Fruit fly (Drosophila melanogaster) whole organism, prepupa: ENCODE data around the gene CG32075.
A peak's percentile ranks its signal among the peaks of the same experiment; 100 is the strongest.

ENCODE experiments used
- Blimp-1 ChIP-seq: fragments of 200-800 bp; sonication (Bioruptor generic); optimal IDR thresholded peaks from 3 replicates; lab custom pipeline; 2017; ENCODE audit warnings: missing biosample characterization, missing genetic modification characterization, mild to moderate bottlenecking, moderate library complexity, missing genetic modification reagents
- CG10631 ChIP-seq: fragments of 200-800 bp; sonication (Bioruptor generic); optimal IDR thresholded peaks from 2 replicates; lab custom pipeline; 2016; ENCODE audit warnings: missing biosample characterization, missing genetic modification characterization
- CG10669 ChIP-seq: fragments of 200-800 bp; sonication (Bioruptor generic); optimal IDR thresholded peaks from 3 replicates; lab custom pipeline; 2018; ENCODE audit warnings: missing biosample characterization, mild to moderate bottlenecking, missing genetic modification characterization, moderate library complexity
- CG11294 ChIP-seq: fragments of 200-800 bp; sonication (Bioruptor generic); IDR thresholded peaks from 2 replicates; pipeline ENCODE4 v1.3.6; 2022; ENCODE audit warnings: missing biosample characterization, missing genetic modification characterization
- CG11762 ChIP-seq: fragments of 200-800 bp; sonication (Bioruptor generic); optimal IDR thresholded peaks from 3 replicates; lab custom pipeline; 2016; ENCODE audit warnings: missing biosample characterization, missing genetic modification characterization; ENCODE audit not compliant: insufficient read depth
- CG11902 ChIP-seq: fragments of 200-800 bp; sonication (Bioruptor generic); optimal IDR thresholded peaks from 3 replicates; lab custom pipeline; 2016; ENCODE audit warnings: missing biosample characterization, missing genetic modification characterization
- CG15336 ChIP-seq: fragments of 200-800 bp; sonication (Bioruptor generic); IDR thresholded peaks from 2 replicates; pipeline ENCODE4 v1.3.6; 2022; ENCODE audit warnings: missing biosample characterization, missing genetic modification characterization
- CG1621 ChIP-seq: fragments of 200-800 bp; sonication (Bioruptor generic); optimal IDR thresholded peaks from 3 replicates; lab custom pipeline; 2018; ENCODE audit warnings: missing biosample characterization, mild to moderate bottlenecking, missing genetic modification characterization
- CG16779 ChIP-seq: fragments of 200-800 bp; sonication (Bioruptor generic); optimal IDR thresholded peaks from 3 replicates; lab custom pipeline; 2017; ENCODE audit warnings: missing biosample characterization, mild to moderate bottlenecking, missing genetic modification characterization
- CG3032 ChIP-seq: fragments of 200-800 bp; optimal IDR thresholded peaks from 2 replicates; lab custom pipeline; 2019; ENCODE audit warnings: missing biosample characterization, mild to moderate bottlenecking, missing genetic modification characterization, moderate library complexity
- CG31627 ChIP-seq: fragments of 200-800 bp; sonication (Bioruptor generic); optimal IDR thresholded peaks from 3 replicates; lab custom pipeline; 2016; ENCODE audit warnings: missing biosample characterization, missing genetic modification characterization
- CG32006 ChIP-seq: fragments of 200-800 bp; sonication (Bioruptor generic); optimal IDR thresholded peaks from 3 replicates; lab custom pipeline; 2017; ENCODE audit warnings: missing biosample characterization, mild to moderate bottlenecking, missing genetic modification characterization
- CG3919 ChIP-seq: fragments of 200-800 bp; sonication (Bioruptor generic); optimal IDR thresholded peaks from 3 replicates; lab custom pipeline; 2016; ENCODE audit warnings: missing biosample characterization, missing genetic modification characterization
- CG6163 ChIP-seq: fragments of 200-800 bp; sonication (Bioruptor generic); IDR thresholded peaks from 3 replicates; pipeline ENCODE4 v1.3.6; 2022; ENCODE audit warnings: missing biosample characterization, missing genetic modification characterization
- CG6792 ChIP-seq: fragments of 200-800 bp; sonication (Bioruptor generic); optimal IDR thresholded peaks from 3 replicates; lab custom pipeline; 2016; ENCODE audit warnings: missing biosample characterization, missing genetic modification characterization
- CG6854 ChIP-seq: fragments of 200-800 bp; sonication (Bioruptor generic); optimal IDR thresholded peaks from 2 replicates; lab custom pipeline; 2017; ENCODE audit warnings: missing biosample characterization, mild to moderate bottlenecking, missing genetic modification characterization
- CG7368 ChIP-seq: fragments of 200-800 bp; sonication (Bioruptor generic); optimal IDR thresholded peaks from 3 replicates; lab custom pipeline; 2016; ENCODE audit warnings: missing biosample characterization, missing genetic modification characterization
- CG8119 ChIP-seq: fragments of 200-800 bp; sonication (Bioruptor generic); IDR thresholded peaks from 3 replicates; pipeline ENCODE4 v1.3.6; 2022; ENCODE audit warnings: missing biosample characterization, missing genetic modification characterization
- CG8319 ChIP-seq: fragments of 200-800 bp; sonication (Bioruptor generic); optimal IDR thresholded peaks from 3 replicates; lab custom pipeline; 2016; ENCODE audit warnings: missing biosample characterization, missing genetic modification characterization
- CG8632 ChIP-seq: fragments of 200-800 bp; sonication (Bioruptor generic); optimal IDR thresholded peaks from 3 replicates; lab custom pipeline; 2016; ENCODE audit warnings: missing biosample characterization, missing genetic modification characterization
- CG9139 ChIP-seq: fragments of 200-800 bp; sonication (Bioruptor generic); optimal IDR thresholded peaks from 3 replicates; lab custom pipeline; 2017; ENCODE audit warnings: missing biosample characterization, mild to moderate bottlenecking, missing genetic modification characterization
- Eip78C ChIP-seq: fragments of 200-800 bp; sonication (Bioruptor generic); peaks from one replicate; lab custom pipeline; 2016; ENCODE audit warnings: missing biosample characterization, missing genetic modification characterization
- Ets21C ChIP-seq: fragments of 200-800 bp; sonication (Bioruptor generic); optimal IDR thresholded peaks from 3 replicates; lab custom pipeline; 2016; ENCODE audit warnings: missing biosample characterization, missing genetic modification characterization
- Ets96B ChIP-seq: fragments of 200-800 bp; optimal IDR thresholded peaks from 2 replicates; lab custom pipeline; 2019; ENCODE audit warnings: missing biosample characterization, mild to moderate bottlenecking, missing genetic modification characterization, moderate library complexity
- Gug ChIP-seq: fragments of 200-800 bp; sonication (Bioruptor generic); IDR thresholded peaks from 2 replicates; pipeline ENCODE4 v1.3.6; 2022; ENCODE audit warnings: missing biosample characterization, missing genetic modification characterization
- Hr4 ChIP-seq: fragments of 200-800 bp; sonication (Bioruptor generic); optimal IDR thresholded peaks from 3 replicates; lab custom pipeline; 2016; ENCODE audit warnings: missing biosample characterization, missing genetic modification characterization
- Met ChIP-seq: fragments of 200-800 bp; sonication (Bioruptor generic); optimal IDR thresholded peaks from 3 replicates; lab custom pipeline; 2016; ENCODE audit warnings: missing biosample characterization, missing genetic modification characterization
- Sox102F ChIP-seq: fragments of 200-800 bp; sonication (Bioruptor generic); optimal IDR thresholded peaks from 2 replicates; lab custom pipeline; 2016; ENCODE audit warnings: missing biosample characterization, mild to moderate bottlenecking, missing genetic modification characterization
- Sox14 ChIP-seq: fragments of 200-800 bp; sonication (Bioruptor generic); optimal IDR thresholded peaks from 3 replicates; lab custom pipeline; 2016; ENCODE audit warnings: missing biosample characterization, missing genetic modification characterization
- achi ChIP-seq: fragments of 200-800 bp; sonication (Bioruptor generic); optimal IDR thresholded peaks from 3 replicates; lab custom pipeline; 2016; ENCODE audit warnings: missing biosample characterization, missing genetic modification characterization
- acj6 ChIP-seq: fragments of 200-800 bp; sonication (Bioruptor generic); optimal IDR thresholded peaks from 3 replicates; lab custom pipeline; 2016; ENCODE audit warnings: missing biosample characterization, missing genetic modification characterization
- cyc ChIP-seq: fragments of 200-800 bp; sonication (Bioruptor generic); optimal IDR thresholded peaks from 3 replicates; lab custom pipeline; 2016; ENCODE audit warnings: missing biosample characterization, missing genetic modification characterization
- dsx ChIP-seq: fragments of 200-800 bp; optimal IDR thresholded peaks from 3 replicates; lab custom pipeline; 2019; ENCODE audit warnings: missing biosample characterization, mild to moderate bottlenecking, missing genetic modification characterization, moderate library complexity; ENCODE audit not compliant: poor library complexity, severe bottlenecking
- eg ChIP-seq: fragments of 200-800 bp; sonication (Bioruptor generic); IDR thresholded peaks from 3 replicates; pipeline ENCODE4 v1.3.6; 2022; ENCODE audit warnings: missing biosample characterization, missing genetic modification characterization
- esn ChIP-seq: fragments of 200-800 bp; sonication (Bioruptor generic); optimal IDR thresholded peaks from 2 replicates; lab custom pipeline; 2016; ENCODE audit warnings: missing biosample characterization, mild to moderate bottlenecking, missing genetic modification characterization, moderate library complexity
- fd59A ChIP-seq: fragments of 200-800 bp; sonication (Bioruptor generic); optimal IDR thresholded peaks from 2 replicates; lab custom pipeline; 2017; ENCODE audit warnings: missing biosample characterization, mild to moderate bottlenecking, missing genetic modification characterization, missing genetic modification reagents
- lz ChIP-seq: fragments of 200-800 bp; sonication (Bioruptor generic); optimal IDR thresholded peaks from 3 replicates; lab custom pipeline; 2016; ENCODE audit warnings: missing biosample characterization, missing genetic modification characterization
- net ChIP-seq: fragments of 200-800 bp; sonication (Bioruptor generic); optimal IDR thresholded peaks from 3 replicates; lab custom pipeline; 2016; ENCODE audit warnings: missing biosample characterization, missing genetic modification characterization
- salr ChIP-seq, 2 experiments: fragments of 200-800 bp; sonication (Bioruptor generic); optimal IDR thresholded peaks; 3 replicates each; lab custom pipeline; 2016 to 2018; ENCODE audit warnings: missing biosample characterization in 2 of 2, missing genetic modification characterization in 2 of 2, mild to moderate bottlenecking in 1 of 2
- spab ChIP-seq: fragments of 200-800 bp; sonication (Bioruptor generic); optimal IDR thresholded peaks from 2 replicates; lab custom pipeline; 2017; ENCODE audit warnings: missing biosample characterization, mild to moderate bottlenecking, missing genetic modification characterization, missing genetic modification reagents
- ss ChIP-seq, 2 experiments: fragments of 200-800 bp; sonication (Bioruptor generic); optimal IDR thresholded peaks; 2 replicates in 1 of 2; 3 replicates in 1 of 2; lab custom pipeline; 2017 to 2018; ENCODE audit warnings: mild to moderate bottlenecking in 2 of 2, missing biosample characterization in 2 of 2, missing genetic modification characterization in 2 of 2, moderate library complexity in 1 of 2
- svp ChIP-seq: fragments of 200-800 bp; sonication (Bioruptor generic); peaks from one replicate; lab custom pipeline; 2016; ENCODE audit warnings: missing biosample characterization, missing genetic modification characterization

CG32075 gene

DNA sequence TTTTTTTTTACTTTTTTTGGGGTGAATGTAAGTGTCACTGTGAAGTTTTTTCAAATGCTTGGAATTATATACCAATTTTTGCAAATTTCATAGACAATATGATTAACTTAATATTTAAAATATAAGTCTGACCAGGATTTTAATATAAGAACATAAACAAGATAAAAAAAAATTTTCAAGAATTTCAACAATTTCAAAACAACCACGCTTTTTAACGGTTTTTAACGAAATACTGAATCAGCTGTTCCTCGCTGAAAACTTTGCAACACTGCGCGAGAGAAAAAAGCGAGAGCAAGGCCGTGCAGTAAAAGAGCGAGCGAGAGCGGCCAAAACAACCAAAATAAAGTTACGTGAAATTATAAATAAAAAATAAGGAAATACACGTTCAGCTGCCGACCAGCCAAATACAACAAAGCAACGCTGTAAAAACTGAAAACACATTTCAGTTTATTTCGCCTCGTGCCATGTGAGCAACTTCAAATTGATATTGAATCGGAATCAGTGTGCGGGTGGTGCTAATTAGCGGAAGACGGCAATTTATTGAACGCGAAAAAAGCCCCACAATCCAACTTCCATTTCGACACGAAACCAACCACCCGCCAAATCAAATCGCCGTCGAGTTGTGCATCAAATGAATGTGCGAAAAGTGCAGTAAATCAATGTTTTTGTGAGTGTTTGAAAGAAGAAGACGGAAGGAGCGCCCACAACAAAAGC lies 31.6 kb upstream of the CG32075 start, which contains the start of the genes CG46439, Iyd and CG33947 (continued):
- TF ChIP-seq fd59A (GFP tag; lab: Kevin White, UChicago) (no peak), CG1621 (peak; percentile 65), CG16779 (tag; lab: Kevin White, UChicago) (peak; percentile 86), CG32006 (GFP tag; lab: Kevin White, UChicago) (peak; percentile 55), acj6 (GFP tag; lab: Kevin White, UChicago) (peak; percentile 22), Sox14 (GFP tag; lab: Kevin White, UChicago) (peak; percentile 58), CG11762 (GFP tag; lab: Kevin White, UChicago) (peak; percentile 3), Gug (GFP tag; lab: Robert Waterston, UW) (peak; percentile 55; the same call in 1 of the 2 replicates), Blimp-1 (GFP tag; lab: Kevin White, UChicago) (peak; percentile 28), cyc (GFP tag; lab: Kevin White, UChicago) (no peak), CG11294 (GFP tag; lab: Robert Waterston, UW) (no peak; the same call in 1 of the 2 replicates), dsx (GFP tag; lab: Kevin White, UChicago) (peak; percentile 30), CG10631 (GFP tag; lab: Kevin White, UChicago) (no peak), CG10669 (GFP tag; lab: Kevin White, UChicago) (peak; percentile 67), CG31627 (GFP tag; lab: Kevin White, UChicago) (no peak), CG6854 (GFP tag; lab: Kevin White, UChicago) (peak; percentile 91), Hr4 (GFP tag; lab: Kevin White, UChicago) (peak; percentile 29), CG3919 (GFP tag; lab: Kevin White, UChicago) (peak; percentile 59), CG9139 (GFP tag; lab: Kevin White, UChicago) (peak; percentile 80), Eip78C (GFP tag; lab: Kevin White, UChicago) (peak; percentile 83), CG6163 (peak; percentile 90), Sox102F (GFP tag; lab: Kevin White, UChicago) (peak; percentile 46)

DNA sequence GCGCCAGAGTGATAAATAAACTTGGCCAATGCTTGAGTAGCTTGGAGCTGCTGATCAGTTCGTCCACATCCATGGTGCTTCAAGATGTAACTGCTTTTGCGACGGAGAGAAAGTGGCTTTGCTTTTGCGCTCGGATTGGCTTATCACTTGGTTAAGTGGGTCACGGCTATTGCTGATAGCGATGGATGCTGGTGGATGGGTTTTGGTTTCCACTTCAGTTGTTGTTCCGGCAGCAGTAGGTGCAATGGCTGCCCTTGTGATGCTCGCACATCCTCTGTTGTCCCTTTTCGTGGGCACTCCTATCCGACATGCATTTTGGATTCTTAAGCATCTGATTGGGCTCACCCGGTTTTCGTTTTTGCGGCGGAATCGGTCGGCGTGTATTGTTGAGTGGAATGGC lies 29.5 kb upstream of the CG32075 start:
- TF ChIP-seq ss (GFP tag; optimal IDR thresholded peaks at IDR 0.05; lab: Kevin White, UChicago), result no peak
- TF ChIP-seq svp (GFP tag; lab: Kevin White, UChicago), result peak; percentile 9
- peak; percentile 37 for TF ChIP-seq Eip78C (GFP tag; lab: Kevin White, UChicago)
- no peak for TF ChIP-seq CG3032 (tag; lab: Kevin White, UChicago)

DNA sequence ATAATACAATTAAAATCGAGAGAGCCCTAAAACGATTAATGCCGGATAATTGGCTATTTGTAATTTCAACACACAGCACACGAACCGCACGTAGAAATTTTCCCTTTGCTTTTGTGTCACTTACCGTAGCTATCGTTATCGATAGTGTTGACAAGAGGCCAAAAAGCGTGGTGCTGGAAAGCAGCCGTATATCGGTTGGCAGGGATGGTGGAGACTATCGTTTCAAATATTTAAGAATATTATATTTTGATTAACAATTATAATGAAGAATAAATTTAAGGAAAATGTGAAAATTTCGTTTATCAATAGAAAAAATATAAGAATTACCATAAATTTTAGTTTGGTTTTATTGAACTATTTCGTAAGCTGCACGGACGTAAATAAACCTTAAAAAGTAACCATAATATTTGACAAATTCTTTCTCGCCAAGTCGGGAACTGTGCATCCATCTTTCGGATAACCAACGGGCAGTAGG lies 28.3 kb upstream of the CG32075 start, which contains the start of gene JIL-1:
TSS of gene JIL-1 (minus strand) at position 148 of the 475 bp plus-strand sequence.
- TF ChIP-seq CG11902 (GFP tag; lab: Kevin White, UChicago), result peak; percentile 32
- peak; percentile 66 for TF ChIP-seq esn (GFP tag; lab: Kevin White, UChicago)
- peak; percentile 33 for TF ChIP-seq CG32006 (GFP tag; lab: Kevin White, UChicago)
- TF ChIP-seq achi, result peak; percentile 41
- TF ChIP-seq CG8632, result peak; percentile 17
- no peak for TF ChIP-seq Blimp-1 (GFP tag; lab: Kevin White, UChicago)
- no peak for TF ChIP-seq CG9139 (GFP tag; lab: Kevin White, UChicago)
- TF ChIP-seq CG8319 (GFP tag; lab: Kevin White, UChicago), result no peak
- TF ChIP-seq acj6 (GFP tag; lab: Kevin White, UChicago), result peak; percentile 39
- no peak for TF ChIP-seq CG16779 (tag; lab: Kevin White, UChicago)
- peak in 1 of 2 experiments; percentile 26 for TF ChIP-seq ss (GFP tag; optimal IDR thresholded peaks at IDR 0.05; lab: Kevin White, UChicago)
- peak; percentile 51 for TF ChIP-seq cyc (GFP tag; lab: Kevin White, UChicago)
- TF ChIP-seq Ets96B (tag; lab: Kevin White, UChicago), result peak; percentile 1
- peak; percentile 25 for TF ChIP-seq CG10669 (GFP tag; lab: Kevin White, UChicago)
- no peak for TF ChIP-seq spab (GFP tag; lab: Kevin White, UChicago)
- TF ChIP-seq CG11294 (GFP tag; lab: Robert Waterston, UW), result peak; percentile 32; the same call in 1 of the 2 replicates
- TF ChIP-seq Sox102F (GFP tag; lab: Kevin White, UChicago), result peak; percentile 62
- TF ChIP-seq CG7368 (GFP tag; lab: Kevin White, UChicago), result peak; percentile 20
- peak; percentile 1 for TF ChIP-seq CG6792 (GFP tag; lab: Kevin White, UChicago)
- peak; percentile 33 for TF ChIP-seq net
- no peak for TF ChIP-seq CG8119 (GFP tag; lab: Robert Waterston, UW)
- peak; percentile 76 for TF ChIP-seq svp (GFP tag; lab: Kevin White, UChicago)
- TF ChIP-seq salr (GFP tag; optimal IDR thresholded peaks at IDR 0.05; lab: Kevin White, UChicago), result no peak
- TF ChIP-seq eg, result peak; percentile 62
- peak; percentile 50 for TF ChIP-seq Ets21C (GFP tag; lab: Kevin White, UChicago)
- peak; percentile 42; the same call in 1 of the 2 replicates for TF ChIP-seq Gug (GFP tag; lab: Robert Waterston, UW)
- peak; percentile 72 for TF ChIP-seq lz
- TF ChIP-seq Met (GFP tag; lab: Kevin White, UChicago), result peak; percentile 53
- TF ChIP-seq CG3919 (GFP tag; lab: Kevin White, UChicago), result peak; percentile 57
- TF ChIP-seq CG15336, result peak; percentile 45; the same call in 1 of the 2 replicates
- TF ChIP-seq CG1621, result no peak
- peak; percentile 56 for TF ChIP-seq CG31627 (GFP tag; lab: Kevin White, UChicago)
- peak; percentile 53 for TF ChIP-seq CG10631 (GFP tag; lab: Kevin White, UChicago)
